Fruit fly (Drosophila melanogaster) whole organism, prepupa: Measurements from ENCODE around the gene AANATL3.
A peak's percentile ranks its signal among the peaks of the same experiment; 100 is the strongest.

Experiments used
- CG10631 ChIP-seq: fragments of 200-800 bp; sonication (Bioruptor generic); optimal IDR thresholded peaks from 2 replicates; lab custom pipeline; 2016; ENCODE audit warnings: missing biosample characterization, missing genetic modification characterization
- CG32006 ChIP-seq: fragments of 200-800 bp; sonication (Bioruptor generic); optimal IDR thresholded peaks from 3 replicates; lab custom pipeline; 2017; ENCODE audit warnings: missing biosample characterization, mild to moderate bottlenecking, missing genetic modification characterization
- CG6792 ChIP-seq: fragments of 200-800 bp; sonication (Bioruptor generic); optimal IDR thresholded peaks from 3 replicates; lab custom pipeline; 2016; ENCODE audit warnings: missing biosample characterization, missing genetic modification characterization
- CG6854 ChIP-seq: fragments of 200-800 bp; sonication (Bioruptor generic); optimal IDR thresholded peaks from 2 replicates; lab custom pipeline; 2017; ENCODE audit warnings: missing biosample characterization, mild to moderate bottlenecking, missing genetic modification characterization
- Eip75B ChIP-seq: fragments of 200-800 bp; sonication (Bioruptor generic); optimal IDR thresholded peaks from 3 replicates; lab custom pipeline; 2016; ENCODE audit warnings: missing biosample characterization, missing genetic modification characterization
- Eip78C ChIP-seq: fragments of 200-800 bp; sonication (Bioruptor generic); peaks from one replicate; lab custom pipeline; 2016; ENCODE audit warnings: missing biosample characterization, missing genetic modification characterization
- Gug ChIP-seq: fragments of 200-800 bp; sonication (Bioruptor generic); IDR thresholded peaks from 2 replicates; pipeline ENCODE4 v1.3.6; 2022; ENCODE audit warnings: missing biosample characterization, missing genetic modification characterization
- OdsH ChIP-seq: fragments of 200-800 bp; sonication (Bioruptor generic); optimal IDR thresholded peaks from 3 replicates; lab custom pipeline; 2016; ENCODE audit warnings: missing biosample characterization, missing genetic modification characterization
- cyc ChIP-seq: fragments of 200-800 bp; sonication (Bioruptor generic); optimal IDR thresholded peaks from 3 replicates; lab custom pipeline; 2016; ENCODE audit warnings: missing biosample characterization, missing genetic modification characterization
- dsx ChIP-seq: fragments of 200-800 bp; optimal IDR thresholded peaks from 3 replicates; lab custom pipeline; 2019; ENCODE audit warnings: missing biosample characterization, mild to moderate bottlenecking, missing genetic modification characterization, moderate library complexity; ENCODE audit not compliant: poor library complexity, severe bottlenecking
- esn ChIP-seq: fragments of 200-800 bp; sonication (Bioruptor generic); optimal IDR thresholded peaks from 2 replicates; lab custom pipeline; 2016; ENCODE audit warnings: missing biosample characterization, mild to moderate bottlenecking, missing genetic modification characterization, moderate library complexity
- fkh ChIP-seq: fragments of 200-800 bp; sonication (Bioruptor generic); optimal IDR thresholded peaks from 3 replicates; lab custom pipeline; 2017; ENCODE audit warnings: missing biosample characterization, mild to moderate bottlenecking, missing genetic modification characterization, moderate library complexity
- spab ChIP-seq: fragments of 200-800 bp; sonication (Bioruptor generic); optimal IDR thresholded peaks from 2 replicates; lab custom pipeline; 2017; ENCODE audit warnings: missing biosample characterization, mild to moderate bottlenecking, missing genetic modification characterization, missing genetic modification reagents

dm6 chr2L:19989658-19990362 is 35.8 kb downstream of the AANATL3 start:
- no peak for TF ChIP-seq CG6792
- TF ChIP-seq CG6854 (GFP tag; lab: Kevin White, UChicago) = no peak
- TF ChIP-seq fkh (GFP tag; lab: Kevin White, UChicago) = no peak
- no peak for TF ChIP-seq spab
- TF ChIP-seq OdsH (GFP tag; lab: Kevin White, UChicago) = peak; percentile 23
- no peak for TF ChIP-seq Gug (GFP tag; lab: Robert Waterston, UW)
- peak; percentile 5 for TF ChIP-seq CG10631 (GFP tag; lab: Kevin White, UChicago)
- TF ChIP-seq dsx (GFP tag; lab: Kevin White, UChicago) = no peak
- peak; percentile 70 for TF ChIP-seq CG32006 (GFP tag; lab: Kevin White, UChicago)
- TF ChIP-seq Eip78C (GFP tag; lab: Kevin White, UChicago) = peak; percentile 62
- TF ChIP-seq esn = no peak
- no peak for TF ChIP-seq cyc
- no peak for TF ChIP-seq Eip75B (GFP tag; lab: Kevin White, UChicago)
